Fruit fly (Drosophila melanogaster): Measurements from ENCODE around the gene CG12320.

Gene CG12320

dm6 chr3R:18235879-18236278 lies 16.7 kb downstream of the CG12320 start, which contains the start of gene repo:
Gene repo (plus strand): TSS chr3R:18236192.
- TF ChIP-seq CG6163 (GFP tag; IDR thresholded peaks at IDR 0.05), result 0 out of 3 replicates have a peak, but pooled peaks have one; percentile 7
- TF ChIP-seq OdsH (GFP tag; optimal IDR thresholded peaks at IDR 0.05), result no peak
- no peak for TF ChIP-seq spab (GFP tag; optimal IDR thresholded peaks at IDR 0.05)

DNA sequence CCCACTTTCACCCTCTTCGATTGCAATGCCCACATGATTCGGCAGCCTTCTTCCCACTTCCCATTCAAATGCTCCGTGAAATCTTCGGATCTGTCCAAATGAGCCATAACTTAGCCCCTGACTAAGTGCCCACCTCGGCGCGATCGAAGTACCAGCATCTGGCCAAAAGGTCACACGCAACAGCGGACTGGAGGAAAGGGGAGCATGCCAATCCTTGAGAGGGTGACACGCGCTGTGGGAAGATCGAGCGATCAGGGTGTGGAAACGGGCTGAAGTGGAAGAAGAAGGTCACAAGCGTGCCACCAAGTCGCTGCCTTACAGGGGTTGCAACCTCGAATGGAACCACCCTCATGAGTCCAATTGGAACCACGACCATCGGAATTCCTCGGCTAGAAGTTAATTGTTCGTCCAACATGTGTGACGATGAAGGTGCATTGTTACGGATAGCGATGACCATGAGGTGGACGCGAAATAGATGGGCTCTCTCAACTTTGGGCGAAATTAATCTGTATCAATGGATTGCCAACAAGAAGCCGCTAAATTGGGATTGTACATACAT lies 17.8 kb downstream of the CG12320 start:
- TF ChIP-seq CG11762 (GFP tag; optimal IDR thresholded peaks at IDR 0.05; ENCODE audit: insufficient read depth) (no peak), Hr4 (GFP tag; optimal IDR thresholded peaks at IDR 0.05) (no peak), dac (GFP tag; optimal IDR thresholded peaks at IDR 0.05) (no peak), CG6163 (GFP tag; IDR thresholded peaks at IDR 0.05) (no peak), Gug (GFP tag; IDR thresholded peaks at IDR 0.05) (no peak), CG6854 (GFP tag; optimal IDR thresholded peaks at IDR 0.05) (no peak), net (GFP tag; optimal IDR thresholded peaks at IDR 0.05) (no peak), CG9139 (GFP tag; optimal IDR thresholded peaks at IDR 0.05) (no peak), Sox15 (GFP tag; optimal IDR thresholded peaks at IDR 0.05) (no peak), CG8632 (GFP tag; optimal IDR thresholded peaks at IDR 0.05) (no peak), CG8319 (GFP tag; optimal IDR thresholded peaks at IDR 0.05) (no peak), Sox102F (GFP tag; optimal IDR thresholded peaks at IDR 0.05) (no peak), vri (GFP tag; optimal IDR thresholded peaks at IDR 0.05) (no peak), CG11902 (GFP tag; optimal IDR thresholded peaks at IDR 0.05) (no peak), Lpt (GFP tag; optimal IDR thresholded peaks at IDR 0.05) (no peak), svp (GFP tag) (no peak), ss (GFP tag; optimal IDR thresholded peaks at IDR 0.05) (no peak), CG32006 (GFP tag; optimal IDR thresholded peaks at IDR 0.05) (no peak)

DNA sequence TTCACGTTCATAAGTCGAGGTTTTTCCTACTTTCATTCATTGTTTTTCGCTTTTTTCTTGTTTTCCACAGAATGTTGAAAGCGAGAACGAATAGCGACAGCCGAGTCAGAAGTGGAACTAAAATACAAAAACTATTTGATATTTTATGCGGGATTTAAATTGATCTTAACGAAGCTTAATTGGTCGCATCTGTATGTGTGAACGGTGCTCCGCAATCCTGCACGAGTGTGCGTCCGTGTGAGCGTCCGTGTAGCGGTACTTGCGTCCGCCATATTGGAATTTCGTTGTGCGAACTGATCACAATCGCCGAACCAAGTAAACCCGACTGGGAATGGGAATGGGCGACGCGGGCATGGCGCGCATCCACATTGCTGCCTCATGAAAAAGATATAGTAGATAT lies 20.3 kb downstream of the CG12320 start:
- TF ChIP-seq CG6808 (GFP tag; optimal IDR thresholded peaks at IDR 0.05), result no peak
- TF ChIP-seq Sox14 (GFP tag; optimal IDR thresholded peaks at IDR 0.05), result no peak
- no peak for TF ChIP-seq Ets96B (tag; optimal IDR thresholded peaks at IDR 0.05)
- no peak for TF ChIP-seq CG8319 (GFP tag; optimal IDR thresholded peaks at IDR 0.05)
- TF ChIP-seq salr (GFP tag; optimal IDR thresholded peaks at IDR 0.05), result no peak
- no peak for TF ChIP-seq Eip93F (GFP tag; optimal IDR thresholded peaks at IDR 0.05)
- TF ChIP-seq Hr39 (GFP tag; optimal IDR thresholded peaks at IDR 0.05), result no peak
- no peak for TF ChIP-seq Sox102F (GFP tag; optimal IDR thresholded peaks at IDR 0.05)
- TF ChIP-seq dsx (GFP tag; optimal IDR thresholded peaks at IDR 0.05; ENCODE audit: poor library complexity, severe bottlenecking), result no peak
- no peak for TF ChIP-seq CG10669 (GFP tag; optimal IDR thresholded peaks at IDR 0.05)
- TF ChIP-seq CG11294 (GFP tag; IDR thresholded peaks at IDR 0.05), result no peak

dm6 chr3R:18230229-18230628 lies 22.3 kb downstream of the CG12320 start:
- peak; percentile 72 for TF ChIP-seq svp (GFP tag)
- TF ChIP-seq eg (GFP tag; IDR thresholded peaks at IDR 0.05), result no peak
- TF ChIP-seq topi (GFP tag; optimal IDR thresholded peaks at IDR 0.05), result no peak
- no peak for TF ChIP-seq pdm3 (GFP tag; optimal IDR thresholded peaks at IDR 0.05)
- TF ChIP-seq Smox (GFP tag; optimal IDR thresholded peaks at IDR 0.05), result no peak
- no peak for TF ChIP-seq CG10669 (GFP tag; optimal IDR thresholded peaks at IDR 0.05)
- TF ChIP-seq Hr4 (GFP tag; optimal IDR thresholded peaks at IDR 0.05), result no peak
- no peak for TF ChIP-seq dac (GFP tag; optimal IDR thresholded peaks at IDR 0.05)

dm6 chr3R:18228713-18229222 lies 23.8 kb downstream of the CG12320 start:
- TF ChIP-seq achi (GFP tag; optimal IDR thresholded peaks at IDR 0.05) (no peak), acj6 (GFP tag; optimal IDR thresholded peaks at IDR 0.05) (no peak), CG34406 (GFP tag; optimal IDR thresholded peaks at IDR 0.05) (no peak), Hr39 (GFP tag; optimal IDR thresholded peaks at IDR 0.05) (no peak), CG16779 (tag; optimal IDR thresholded peaks at IDR 0.05) (no peak), Eip78C (GFP tag) (peak; percentile 66), CG1621 (tag; optimal IDR thresholded peaks at IDR 0.05) (no peak), CG6163 (GFP tag; IDR thresholded peaks at IDR 0.05) (no peak), svp (GFP tag) (peak; percentile 44)

All from whole organism, prepupa.